Worm (Caenorhabditis elegans) whole organism, L1 larva: Measurements from ENCODE around the gene C17H12.8.

Source experiments
- C34B4.2 ChIP-seq: sonication (generic microtip); optimal IDR thresholded peaks from 2 replicates; lab custom pipeline; 2017; ENCODE audit warnings: mild to moderate bottlenecking, missing genetic modification characterization, missing compliant biosample characterization
- F16B12.6 ChIP-seq: fragments of 150-350 bp; optimal IDR thresholded peaks from 2 replicates; lab custom pipeline; 2014; ENCODE audit warnings: missing biosample characterization, missing genetic modification characterization
- Y116A8C.19 ChIP-seq: sonication (generic microtip); optimal IDR thresholded peaks from 2 replicates; lab custom pipeline; 2016; ENCODE audit warnings: missing compliant biosample characterization, missing genetic modification characterization, borderline replicate concordance
- alr-1 ChIP-seq: fragments of 200-800 bp; sonication (Bioruptor generic); optimal IDR thresholded peaks from 2 replicates; lab custom pipeline; 2018; ENCODE audit warnings: borderline replicate concordance, mild to moderate bottlenecking, missing genetic modification characterization, missing compliant biosample characterization
- ama-1 ChIP-seq: fragments of 150-350 bp; optimal IDR thresholded peaks from 2 replicates; lab custom pipeline; 2014
- blmp-1 ChIP-seq: fragments of 150-350 bp; optimal IDR thresholded peaks from 2 replicates; lab custom pipeline; 2014; ENCODE audit warnings: missing biosample characterization, missing genetic modification characterization
- ceh-82 ChIP-seq, 3 experiments: fragments of 150-350 bp in 1 of 3; sonication (generic microtip) in 2 of 3; optimal IDR thresholded peaks; 2 replicates each; lab custom pipeline; 2014 to 2017; ENCODE audit warnings: missing biosample characterization in 3 of 3, missing genetic modification characterization in 3 of 3
- ceh-90 ChIP-seq: sonication (generic microtip); optimal IDR thresholded peaks from 2 replicates; lab custom pipeline; 2016; ENCODE audit warnings: missing genetic modification characterization, missing compliant biosample characterization
- ces-1 ChIP-seq: fragments of 150-350 bp; optimal IDR thresholded peaks from 2 replicates; lab custom pipeline; 2014; ENCODE audit warnings: missing biosample characterization, missing genetic modification reagents, missing genetic modification characterization
- dsc-1 ChIP-seq: sonication (generic microtip); optimal IDR thresholded peaks from 2 replicates; lab custom pipeline; 2016; ENCODE audit warnings: mild to moderate bottlenecking, missing genetic modification characterization, missing compliant biosample characterization
- efl-1 ChIP-seq, 4 experiments: fragments of 150-350 bp; optimal IDR thresholded peaks in 3 of 4; peaks in 1 of 4; 1 replicate in 1 of 4; 2 replicates in 3 of 4; lab custom pipeline; 2014; ENCODE audit warnings: missing biosample characterization in 2 of 4, missing genetic modification characterization in 2 of 4, missing genetic modification reagents in 2 of 4
- elt-2 ChIP-seq: sonication (generic microtip); optimal IDR thresholded peaks from 2 replicates; lab custom pipeline; 2016; ENCODE audit warnings: missing genetic modification characterization, mild to moderate bottlenecking, inconsistent platforms, missing compliant biosample characterization, missing genetic modification reagents
- elt-3 ChIP-seq, 6 experiments: fragments of 150-350 bp in 1 of 6; sonication (generic microtip); optimal IDR thresholded peaks; 2 replicates each; lab custom pipeline; 2017 to 2018; ENCODE audit warnings: missing biosample characterization in 6 of 6, missing genetic modification characterization in 6 of 6, inconsistent platforms in 1 of 6
- ets-5 ChIP-seq: fragments of 200-800 bp; sonication (Bioruptor generic); IDR thresholded peaks from 2 replicates; pipeline ENCODE4 v1.3.6; 2022; ENCODE audit warnings: missing genetic modification characterization, missing compliant biosample characterization
- fkh-10 ChIP-seq: sonication (generic microtip); optimal IDR thresholded peaks from 2 replicates; lab custom pipeline; 2017; ENCODE audit warnings: missing biosample characterization, missing genetic modification reagents, missing genetic modification characterization
- fos-1 ChIP-seq: fragments of 150-350 bp; optimal IDR thresholded peaks from 2 replicates; lab custom pipeline; 2014; ENCODE audit warnings: missing biosample characterization, missing genetic modification characterization
- hlh-17 ChIP-seq: fragments of 200-800 bp; sonication (Bioruptor generic); optimal IDR thresholded peaks from 2 replicates; lab custom pipeline; 2018; ENCODE audit warnings: missing genetic modification characterization, mild to moderate bottlenecking, missing compliant biosample characterization, moderate library complexity, borderline replicate concordance
- irx-1 ChIP-seq: sonication (generic microtip); optimal IDR thresholded peaks from 2 replicates; lab custom pipeline; 2016; ENCODE audit warnings: missing genetic modification characterization, missing compliant biosample characterization
- lin-13 ChIP-seq: fragments of 150-350 bp; optimal IDR thresholded peaks from 2 replicates; lab custom pipeline; 2014; ENCODE audit warnings: missing biosample characterization, missing genetic modification reagents, missing genetic modification characterization
- lin-14 ChIP-seq: fragments of 200-800 bp; sonication (Bioruptor generic); optimal IDR thresholded peaks from 2 replicates; lab custom pipeline; 2018; ENCODE audit warnings: mild to moderate bottlenecking, missing genetic modification characterization, moderate library complexity, missing compliant biosample characterization
- lin-35 ChIP-seq, 2 experiments: fragments of 150-350 bp; optimal IDR thresholded peaks; 2 replicates each; lab custom pipeline; 2014; ENCODE audit warnings: missing biosample characterization in 2 of 2, missing genetic modification characterization in 2 of 2, missing genetic modification reagents in 2 of 2
- lin-39 ChIP-seq: fragments of 150-350 bp; optimal IDR thresholded peaks from 2 replicates; lab custom pipeline; 2014; ENCODE audit warnings: missing biosample characterization, missing genetic modification reagents, missing genetic modification characterization
- lsy-2 ChIP-seq, 2 experiments: fragments of 150-350 bp; optimal IDR thresholded peaks; 2 replicates each; lab custom pipeline; 2014; ENCODE audit warnings: missing biosample characterization in 2 of 2, missing genetic modification characterization in 2 of 2
- mab-9 ChIP-seq: fragments of 200-800 bp; sonication (Bioruptor generic); IDR thresholded peaks from 2 replicates; pipeline ENCODE4 v1.3.6; 2022; ENCODE audit warnings: missing genetic modification reagents, missing genetic modification characterization, missing compliant biosample characterization
- mdl-1 ChIP-seq, 2 experiments: fragments of 150-350 bp; optimal IDR thresholded peaks; 2 replicates each; lab custom pipeline; 2014 to 2017; ENCODE audit warnings: missing biosample characterization in 2 of 2, missing genetic modification characterization in 2 of 2, inconsistent platforms in 1 of 2
- mef-2 ChIP-seq: fragments of 150-350 bp; optimal IDR thresholded peaks from 2 replicates; lab custom pipeline; 2014; ENCODE audit warnings: missing biosample characterization, missing genetic modification characterization
- nhr-11 ChIP-seq: fragments of 150-350 bp; optimal IDR thresholded peaks from 2 replicates; lab custom pipeline; 2014; ENCODE audit warnings: missing biosample characterization, missing genetic modification characterization
- nhr-20 ChIP-seq: sonication (generic microtip); optimal IDR thresholded peaks from 2 replicates; lab custom pipeline; 2016; ENCODE audit warnings: mild to moderate bottlenecking, missing genetic modification characterization, missing compliant biosample characterization
- nhr-71 ChIP-seq: sonication (generic microtip); optimal IDR thresholded peaks from 2 replicates; lab custom pipeline; 2016; ENCODE audit warnings: mild to moderate bottlenecking, missing genetic modification characterization, moderate library complexity, missing compliant biosample characterization
- nhr-85 ChIP-seq: sonication (generic microtip); peaks from one replicate; lab custom pipeline; 2016; ENCODE audit warnings: missing genetic modification characterization, inconsistent platforms, missing compliant biosample characterization
- pax-3 ChIP-seq: fragments of 200-800 bp; sonication (Bioruptor generic); optimal IDR thresholded peaks from 2 replicates; lab custom pipeline; 2018; ENCODE audit warnings: mild to moderate bottlenecking, missing genetic modification characterization, moderate library complexity, missing compliant biosample characterization
- pqm-1 ChIP-seq: sonication (generic microtip); optimal IDR thresholded peaks from 3 replicates; lab custom pipeline; 2017; ENCODE audit warnings: missing biosample characterization, missing genetic modification characterization
- rnt-1 ChIP-seq: sonication (generic microtip); optimal IDR thresholded peaks from 2 replicates; lab custom pipeline; 2016; ENCODE audit warnings: mild to moderate bottlenecking, missing genetic modification characterization, moderate library complexity, missing compliant biosample characterization
- skn-1 ChIP-seq: fragments of 150-350 bp; optimal IDR thresholded peaks from 2 replicates; lab custom pipeline; 2014; ENCODE audit warnings: missing biosample characterization, missing genetic modification characterization
- snpc-4 ChIP-seq: fragments of 150-350 bp; optimal IDR thresholded peaks from 2 replicates; lab custom pipeline; 2014; ENCODE audit warnings: missing biosample characterization, missing genetic modification characterization
- sptf-1 ChIP-seq: fragments of 150-350 bp; optimal IDR thresholded peaks from 2 replicates; lab custom pipeline; 2014; ENCODE audit warnings: missing biosample characterization, missing genetic modification characterization
- tbx-2 ChIP-seq: sonication (generic microtip); optimal IDR thresholded peaks from 2 replicates; lab custom pipeline; 2016; ENCODE audit warnings: missing genetic modification characterization, missing compliant biosample characterization
- unc-130 ChIP-seq: fragments of 150-350 bp; optimal IDR thresholded peaks from 2 replicates; lab custom pipeline; 2017; ENCODE audit warnings: missing biosample characterization, missing genetic modification characterization, inconsistent platforms
- unc-98 ChIP-seq: fragments of 200-800 bp; sonication (Bioruptor generic); IDR thresholded peaks from 2 replicates; pipeline ENCODE4 v1.3.6; 2022; ENCODE audit warnings: missing genetic modification characterization, missing compliant biosample characterization
- zag-1 ChIP-seq: fragments of 150-350 bp; optimal IDR thresholded peaks from 2 replicates; lab custom pipeline; 2014; ENCODE audit warnings: missing biosample characterization, missing genetic modification characterization
- ztf-11 ChIP-seq, 2 experiments: sonication (generic microtip); optimal IDR thresholded peaks; 2 replicates each; lab custom pipeline; 2016 to 2017; ENCODE audit warnings: missing genetic modification characterization in 2 of 2, missing biosample characterization in 1 of 2, missing compliant biosample characterization in 1 of 2

The C17H12.8 gene

ce11 chrIV:6818369-6818768 is at the start of gene C17H12.8:
Gene C17H12.8, plus strand, starts transcription at chrIV:6818703.
- TF ChIP-seq elt-2 (tag; lab: Kevin White, UChicago): peak; percentile 72
- peak; percentile 44 for TF ChIP-seq nhr-85 (tag; lab: Kevin White, UChicago)
- no peak for TF ChIP-seq efl-1 (optimal IDR thresholded peaks at IDR 0.05; lab: Kevin White, UChicago)
- peak in 1 of 2 experiments; percentile 61 for TF ChIP-seq efl-1 (GFP tag; optimal IDR thresholded peaks at IDR 0.05 in 1 of 2; lab: Kevin White, UChicago)
- TF ChIP-seq sptf-1: no peak

- TF ChIP-seq elt-2 (tag; lab: Kevin White, UChicago): peak; percentile 36
- no peak for TF ChIP-seq lin-39 (tag; lab: Kevin White, UChicago)
These were observed 48.1 kb upstream of the C17H12.8 start, which contains the start of gene anat-1 for ce11 chrIV:6770407-6770883. Gene anat-1, plus strand, starts transcription at chrIV:6770833.

- TF ChIP-seq tbx-2: no peak
- TF ChIP-seq efl-1 (optimal IDR thresholded peaks at IDR 0.05; lab: Kevin White, UChicago): no peak
- TF ChIP-seq efl-1 (GFP tag; optimal IDR thresholded peaks at IDR 0.05 in 1 of 2; lab: Kevin White, UChicago): peak in 1 of 2 experiments; percentile 7
- TF ChIP-seq hlh-17 (GFP tag; lab: Kevin White, UChicago): no peak
- peak; percentile 53 for TF ChIP-seq elt-2 (tag; lab: Kevin White, UChicago)
- no peak for TF ChIP-seq lin-14 (GFP tag; lab: Kevin White, UChicago)
- no peak for TF ChIP-seq unc-130
- TF ChIP-seq ama-1: no peak
- no peak for TF ChIP-seq ztf-11 (tag; optimal IDR thresholded peaks at IDR 0.05; lab: Kevin White, UChicago)
- no peak for TF ChIP-seq dsc-1 (tag; lab: Kevin White, UChicago)
These were observed 46.9 kb upstream of the C17H12.8 start for ce11 chrIV:6771556-6771955.

- TF ChIP-seq lin-14 (GFP tag; lab: Kevin White, UChicago) (peak; percentile 1), efl-1 (optimal IDR thresholded peaks at IDR 0.05; lab: Kevin White, UChicago) (peak in 1 of 2 experiments; percentile 5), efl-1 (GFP tag; optimal IDR thresholded peaks at IDR 0.05 in 1 of 2; lab: Kevin White, UChicago) (peak in 1 of 2 experiments; percentile 83), mab-9 (GFP tag; lab: Robert Waterston, UW) (no peak)
These were observed 41.3 kb upstream of the C17H12.8 start for ce11 chrIV:6777156-6777555.

ce11 chrIV:6785151-6785550 is 33.4 kb upstream of the C17H12.8 start, which contains the start of gene dyci-1:
Gene dyci-1, minus strand, starts transcription at chrIV:6785272.
- TF ChIP-seq nhr-11 (tag; lab: Kevin White, UChicago): no peak
- no peak for TF ChIP-seq zag-1 (tag; lab: Kevin White, UChicago)
- peak; percentile 45 for TF ChIP-seq rnt-1 (tag; lab: Kevin White, UChicago)
- no peak for TF ChIP-seq unc-130
- TF ChIP-seq ces-1 (GFP tag; lab: Kevin White, UChicago): no peak
- no peak for TF ChIP-seq pqm-1
- TF ChIP-seq elt-3 (tag; optimal IDR thresholded peaks at IDR 0.05; lab: Kevin White, UChicago): peak in 1 of 6 experiments; percentile 27
- TF ChIP-seq fos-1 (tag; lab: Kevin White, UChicago): no peak
- no peak for TF ChIP-seq pax-3 (tag; lab: Kevin White, UChicago)
- TF ChIP-seq ztf-11 (tag; optimal IDR thresholded peaks at IDR 0.05; lab: Kevin White, UChicago): no peak
- no peak for TF ChIP-seq Y116A8C.19
- no peak for TF ChIP-seq ceh-90 (tag; lab: Kevin White, UChicago)
- no peak for TF ChIP-seq irx-1 (tag; lab: Kevin White, UChicago)
- TF ChIP-seq lsy-2 (tag; optimal IDR thresholded peaks at IDR 0.05; lab: Kevin White, UChicago): peak in 1 of 2 experiments; percentile 49
- no peak for TF ChIP-seq nhr-85 (tag; lab: Kevin White, UChicago)
- no peak for TF ChIP-seq mab-9 (GFP tag; lab: Robert Waterston, UW)
- no peak for TF ChIP-seq alr-1 (tag; lab: Kevin White, UChicago)
- TF ChIP-seq mef-2 (tag; lab: Kevin White, UChicago): no peak
- TF ChIP-seq ceh-82 (tag; optimal IDR thresholded peaks at IDR 0.05; lab: Kevin White, UChicago): no peak
- TF ChIP-seq hlh-17 (GFP tag; lab: Kevin White, UChicago): no peak
- TF ChIP-seq nhr-71: peak; percentile 17
- peak; percentile 3 for TF ChIP-seq blmp-1 (tag; lab: Kevin White, UChicago)
- peak; percentile 14 to 34 for TF ChIP-seq efl-1 (optimal IDR thresholded peaks at IDR 0.05; lab: Kevin White, UChicago)
- peak in 1 of 2 experiments; percentile 41 for TF ChIP-seq efl-1 (GFP tag; optimal IDR thresholded peaks at IDR 0.05 in 1 of 2; lab: Kevin White, UChicago)
- TF ChIP-seq lin-39 (tag; lab: Kevin White, UChicago): no peak
- no peak for TF ChIP-seq C34B4.2 (tag; lab: Kevin White, UChicago)
- no peak for TF ChIP-seq unc-98
- TF ChIP-seq fkh-10 (GFP tag; lab: Kevin White, UChicago): no peak
- peak; percentile 0 for TF ChIP-seq lin-13 (GFP tag; lab: Kevin White, UChicago)
- no peak for TF ChIP-seq snpc-4
- TF ChIP-seq skn-1 (tag; lab: Kevin White, UChicago): no peak
- TF ChIP-seq lin-35 (GFP tag; optimal IDR thresholded peaks at IDR 0.05; lab: Kevin White, UChicago): peak; percentile 9 to 31
- no peak for TF ChIP-seq mdl-1 (tag; optimal IDR thresholded peaks at IDR 0.05; lab: Kevin White, UChicago)
- no peak for TF ChIP-seq F16B12.6
- peak; percentile 46 for TF ChIP-seq nhr-20
- TF ChIP-seq ets-5 (GFP tag; lab: Robert Waterston, UW): no peak
